Worm (Caenorhabditis elegans) whole organism, L2 larva: Measurements from ENCODE around the gene hsp-1.

Source experiments
- ceh-82 ChIP-seq: fragments of 150-350 bp; optimal IDR thresholded peaks from 2 replicates; lab custom pipeline; 2014; ENCODE audit warnings: missing biosample characterization, missing genetic modification characterization
- gmeb-1 ChIP-seq: fragments of 150-350 bp; optimal IDR thresholded peaks from 2 replicates; lab custom pipeline; 2014; ENCODE audit warnings: missing biosample characterization, missing genetic modification characterization
- lin-11 ChIP-seq: fragments of 150-350 bp; sonication (generic microtip); optimal IDR thresholded peaks from 2 replicates; lab custom pipeline; 2014; ENCODE audit warnings: missing biosample characterization, missing genetic modification characterization, inconsistent platforms, mixed read lengths
- mab-5 ChIP-seq: fragments of 150-350 bp; optimal IDR thresholded peaks from 2 replicates; lab custom pipeline; 2014; ENCODE audit warnings: missing biosample characterization, missing genetic modification characterization
- nhr-10 ChIP-seq: sonication (generic microtip); optimal IDR thresholded peaks from 2 replicates; lab custom pipeline; 2017; ENCODE audit warnings: missing biosample characterization, missing genetic modification characterization
- nhr-12 ChIP-seq: fragments of 150-350 bp; optimal IDR thresholded peaks from 2 replicates; lab custom pipeline; 2014; ENCODE audit warnings: missing biosample characterization, missing genetic modification characterization
- nhr-237 ChIP-seq: fragments of 150-350 bp; optimal IDR thresholded peaks from 2 replicates; lab custom pipeline; 2014; ENCODE audit warnings: missing biosample characterization, missing genetic modification characterization
- unc-55 ChIP-seq: fragments of 150-350 bp; sonication (generic microtip); optimal IDR thresholded peaks from 3 replicates; lab custom pipeline; 2014; ENCODE audit warnings: missing biosample characterization, missing genetic modification reagents, missing genetic modification characterization
- unc-62 ChIP-seq: fragments of 150-350 bp; optimal IDR thresholded peaks from 2 replicates; lab custom pipeline; 2014; ENCODE audit warnings: missing biosample characterization, missing genetic modification reagents, missing genetic modification characterization

ce11 chrIV:17293679-17294078, 14.9 kb downstream of the hsp-1 start:
- TF ChIP-seq nhr-237, result no peak
- no peak for TF ChIP-seq ceh-82 (tag; lab: Kevin White, UChicago)
- no peak for TF ChIP-seq nhr-12
- TF ChIP-seq nhr-10, result no peak
- no peak for TF ChIP-seq mab-5 (tag; lab: Kevin White, UChicago)
- peak; percentile 72 for TF ChIP-seq unc-55 (GFP tag; lab: Kevin White, UChicago)
- TF ChIP-seq gmeb-1 (tag; lab: Kevin White, UChicago), result no peak
- TF ChIP-seq lin-11 (tag; lab: Kevin White, UChicago), result no peak
- no peak for TF ChIP-seq unc-62
